Worm (Caenorhabditis elegans) whole organism, L3 larva: Measurements from ENCODE around the gene acbp-4.

ENCODE experiments used
- R02D3.7 ChIP-seq: fragments of 150-350 bp; optimal IDR thresholded peaks from 2 replicates; lab custom pipeline; 2014; ENCODE audit warnings: missing biosample characterization, missing genetic modification characterization
- ama-1 ChIP-seq: fragments of 150-350 bp; optimal IDR thresholded peaks from 2 replicates; lab custom pipeline; 2018
- ceh-9 ChIP-seq: sonication (generic microtip); optimal IDR thresholded peaks from 2 replicates; lab custom pipeline; 2018; ENCODE audit warnings: missing biosample characterization, missing genetic modification characterization
- elt-2 ChIP-seq: sonication (generic microtip); optimal IDR thresholded peaks from 2 replicates; lab custom pipeline; 2016; ENCODE audit warnings: missing genetic modification reagents, mild to moderate bottlenecking, missing genetic modification characterization, missing compliant biosample characterization
- elt-3 ChIP-seq, 3 experiments: fragments of 150-350 bp in 1 of 3; sonication (generic microtip) in 2 of 3; optimal IDR thresholded peaks; 2 replicates in 2 of 3; 4 replicates in 1 of 3; lab custom pipeline; 2014 to 2017; ENCODE audit warnings: missing biosample characterization in 3 of 3, missing genetic modification characterization in 3 of 3
- fkh-10 ChIP-seq: sonication (generic microtip); optimal IDR thresholded peaks from 2 replicates; lab custom pipeline; 2017; ENCODE audit warnings: missing biosample characterization, missing genetic modification reagents, missing genetic modification characterization
- fos-1 ChIP-seq: fragments of 150-350 bp; optimal IDR thresholded peaks from 2 replicates; lab custom pipeline; 2014; ENCODE audit warnings: missing biosample characterization, missing genetic modification characterization
- mml-1 ChIP-seq: fragments of 150-350 bp; sonication (generic microtip); optimal IDR thresholded peaks from 3 replicates; lab custom pipeline; 2014; ENCODE audit warnings: missing biosample characterization, missing genetic modification characterization
- nhr-11 ChIP-seq: fragments of 150-350 bp; optimal IDR thresholded peaks from 2 replicates; lab custom pipeline; 2014; ENCODE audit warnings: missing biosample characterization, missing genetic modification characterization
- nhr-237 ChIP-seq: fragments of 150-350 bp; optimal IDR thresholded peaks from 2 replicates; lab custom pipeline; 2014; ENCODE audit warnings: missing biosample characterization, missing genetic modification characterization
- ztf-11 ChIP-seq: fragments of 150-350 bp; optimal IDR thresholded peaks from 2 replicates; lab custom pipeline; 2014; ENCODE audit warnings: missing biosample characterization, missing genetic modification characterization

DNA sequence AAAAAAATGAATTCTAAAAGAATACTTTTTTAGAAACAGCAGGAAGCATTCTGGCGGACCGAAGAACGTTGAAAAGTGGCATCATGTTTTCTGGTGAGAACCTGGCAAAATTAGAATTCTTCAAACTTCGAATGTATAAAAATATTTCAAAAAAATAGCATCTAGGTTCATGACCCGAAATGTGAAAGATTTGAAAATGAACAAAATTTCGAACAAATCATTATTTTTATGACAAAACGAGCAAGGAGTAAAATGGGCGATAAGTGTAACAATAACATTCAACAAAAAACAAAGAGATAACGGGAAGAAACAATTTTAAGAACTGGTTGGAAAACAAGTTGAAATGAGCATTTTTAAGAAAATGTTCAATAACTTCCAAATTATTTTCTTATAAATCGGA is 33.6 kb downstream of the acbp-4 start, which contains the start of gene psd-1:
- TF ChIP-seq nhr-237 (tag; lab: Kevin White, UChicago) = no peak
- TF ChIP-seq fkh-10 = no peak
- TF ChIP-seq nhr-11 (tag; lab: Kevin White, UChicago) = no peak
- no peak for TF ChIP-seq elt-2 (tag; lab: Kevin White, UChicago)
- TF ChIP-seq ama-1 = no peak
- TF ChIP-seq ceh-9 (tag; lab: Kevin White, UChicago) = no peak
- TF ChIP-seq ztf-11 (tag; lab: Kevin White, UChicago) = no peak
- TF ChIP-seq R02D3.7 (tag; lab: Kevin White, UChicago) = no peak
- no peak for TF ChIP-seq mml-1
- TF ChIP-seq elt-3 (tag; optimal IDR thresholded peaks at IDR 0.05; lab: Kevin White, UChicago) = no peak
- TF ChIP-seq fos-1 (tag; lab: Kevin White, UChicago) = no peak
